Fruit fly (Drosophila melanogaster) whole organism, embryonic: ENCODE results near the gene Gmap.

Experiments
- ATbp ChIP-seq: fragments of 200-800 bp; sonication (Bioruptor generic); optimal IDR thresholded peaks from 2 replicates; lab custom pipeline; 2017; ENCODE audit warnings: missing biosample characterization, mild to moderate bottlenecking, missing genetic modification characterization, missing genetic modification reagents
- B-H2 ChIP-seq: fragments of 200-800 bp; sonication (Bioruptor generic); optimal IDR thresholded peaks from 2 replicates; lab custom pipeline; 2018; ENCODE audit warnings: missing biosample characterization, mild to moderate bottlenecking, missing genetic modification characterization
- Bteb2 ChIP-seq: fragments of 200-800 bp; sonication (Bioruptor generic); optimal IDR thresholded peaks from 2 replicates; lab custom pipeline; 2016; ENCODE audit warnings: missing biosample characterization, missing genetic modification characterization
- CG10366 ChIP-seq: fragments of 200-800 bp; sonication (Bioruptor generic); IDR thresholded peaks from 2 replicates; pipeline ENCODE4 v1.3.6; 2022; ENCODE audit warnings: missing biosample characterization, missing genetic modification characterization
- CG10462 ChIP-seq: fragments of 200-800 bp; sonication (Bioruptor generic); optimal IDR thresholded peaks from 2 replicates; lab custom pipeline; 2016; ENCODE audit warnings: missing biosample characterization, missing genetic modification characterization
- CG10565 ChIP-seq: fragments of 200-800 bp; sonication (Bioruptor generic); optimal IDR thresholded peaks from 3 replicates; lab custom pipeline; 2016; ENCODE audit warnings: missing biosample characterization, mild to moderate bottlenecking, missing genetic modification characterization
- CG11504 ChIP-seq: fragments of 200-800 bp; sonication (Bioruptor generic); optimal IDR thresholded peaks from 3 replicates; lab custom pipeline; 2019; ENCODE audit warnings: missing biosample characterization, mild to moderate bottlenecking, missing genetic modification characterization, moderate library complexity
- CG12391 ChIP-seq: fragments of 200-800 bp; sonication (Bioruptor generic); optimal IDR thresholded peaks from 3 replicates; lab custom pipeline; 2018; ENCODE audit warnings: missing biosample characterization, mild to moderate bottlenecking, missing genetic modification characterization, moderate library complexity
- CG13123 ChIP-seq: fragments of 200-800 bp; sonication (Bioruptor generic); optimal IDR thresholded peaks from 2 replicates; lab custom pipeline; 2016; ENCODE audit warnings: missing biosample characterization, missing genetic modification characterization
- CG13287 ChIP-seq: fragments of 200-800 bp; sonication (Bioruptor generic); IDR thresholded peaks from 2 replicates; pipeline ENCODE4 v1.3.6; 2022; ENCODE audit warnings: missing biosample characterization, missing genetic modification characterization; ENCODE audit not compliant: partially characterized antibody
- CG17328 ChIP-seq: fragments of 200-800 bp; sonication (Bioruptor generic); IDR thresholded peaks from 2 replicates; pipeline ENCODE4 v1.3.6; 2022; ENCODE audit warnings: missing biosample characterization, missing genetic modification characterization
- CG17359 ChIP-seq: fragments of 200-800 bp; sonication (Bioruptor generic); optimal IDR thresholded peaks from 3 replicates; lab custom pipeline; 2018; ENCODE audit warnings: missing biosample characterization, mild to moderate bottlenecking, missing genetic modification characterization, moderate library complexity
- CG18011 ChIP-seq: fragments of 200-800 bp; sonication (Bioruptor generic); optimal IDR thresholded peaks from 2 replicates; lab custom pipeline; 2017; ENCODE audit warnings: missing biosample characterization, missing genetic modification characterization, mild to moderate bottlenecking, moderate library complexity, missing genotype
- CG30020 ChIP-seq: fragments of 200-800 bp; optimal IDR thresholded peaks from 2 replicates; lab custom pipeline; 2019; ENCODE audit warnings: missing biosample characterization, mild to moderate bottlenecking, missing genetic modification characterization, moderate library complexity
- CG31224 ChIP-seq: fragments of 200-800 bp; sonication (Bioruptor generic); IDR thresholded peaks from 2 replicates; pipeline ENCODE4 v1.3.6; 2022; ENCODE audit warnings: missing biosample characterization, missing genetic modification characterization
- CG31365 ChIP-seq: fragments of 200-800 bp; sonication (Bioruptor generic); optimal IDR thresholded peaks from 2 replicates; lab custom pipeline; 2018; ENCODE audit warnings: missing biosample characterization, mild to moderate bottlenecking, missing genetic modification characterization
- CG32772 ChIP-seq: fragments of 200-800 bp; sonication (Bioruptor generic); IDR thresholded peaks from 2 replicates; pipeline ENCODE4 v1.3.6; 2022; ENCODE audit warnings: missing biosample characterization, missing genetic modification characterization
- CG3838 ChIP-seq: fragments of 200-800 bp; sonication (Bioruptor generic); optimal IDR thresholded peaks from 3 replicates; lab custom pipeline; 2016; ENCODE audit warnings: missing biosample characterization, missing genetic modification characterization
- CG5245 ChIP-seq: fragments of 200-800 bp; sonication (Bioruptor generic); optimal IDR thresholded peaks from 3 replicates; lab custom pipeline; 2016; ENCODE audit warnings: missing biosample characterization, missing genetic modification characterization
- CG5953 ChIP-seq: fragments of 200-800 bp; sonication (Bioruptor generic); IDR thresholded peaks from 2 replicates; pipeline ENCODE4 v1.3.6; 2022; ENCODE audit warnings: missing biosample characterization, missing genetic modification characterization
- CG6765 ChIP-seq: fragments of 200-800 bp; sonication (Bioruptor generic); optimal IDR thresholded peaks from 3 replicates; lab custom pipeline; 2017; ENCODE audit warnings: missing biosample characterization, mild to moderate bottlenecking, missing genetic modification characterization
- CG7928 ChIP-seq: fragments of 200-800 bp; sonication (Bioruptor generic); optimal IDR thresholded peaks from 2 replicates; lab custom pipeline; 2017; ENCODE audit warnings: missing biosample characterization, mild to moderate bottlenecking, missing genetic modification characterization
- CG8388 ChIP-seq: fragments of 200-800 bp; sonication (Bioruptor generic); optimal IDR thresholded peaks from 2 replicates; lab custom pipeline; 2019; ENCODE audit warnings: missing biosample characterization, mild to moderate bottlenecking, missing genetic modification characterization, moderate library complexity
- CG9437 ChIP-seq: fragments of 200-800 bp; sonication (Bioruptor generic); optimal IDR thresholded peaks from 2 replicates; lab custom pipeline; 2018; ENCODE audit warnings: missing biosample characterization, mild to moderate bottlenecking, missing genetic modification characterization
- CkIIα-i1 ChIP-seq: fragments of 200-800 bp; sonication (Bioruptor generic); IDR thresholded peaks from 2 replicates; pipeline ENCODE4 v1.3.6; 2022; ENCODE audit warnings: missing biosample characterization, missing genetic modification characterization
- D19A ChIP-seq: fragments of 200-800 bp; optimal IDR thresholded peaks from 3 replicates; lab custom pipeline; 2019; ENCODE audit warnings: missing biosample characterization, mild to moderate bottlenecking, missing genetic modification characterization, moderate library complexity
- Elba2 ChIP-seq: fragments of 200-800 bp; sonication (Bioruptor generic); optimal IDR thresholded peaks from 3 replicates; lab custom pipeline; 2016; ENCODE audit warnings: missing biosample characterization, missing genetic modification characterization
- HmgD ChIP-seq: fragments of 200-800 bp; sonication (Bioruptor generic); optimal IDR thresholded peaks from 3 replicates; lab custom pipeline; 2016; ENCODE audit warnings: missing biosample characterization, missing genetic modification characterization
- MTF-1 ChIP-seq: fragments of 200-800 bp; sonication (Bioruptor generic); optimal IDR thresholded peaks from 2 replicates; lab custom pipeline; 2018; ENCODE audit warnings: missing biosample characterization, mild to moderate bottlenecking, missing genetic modification characterization, borderline replicate concordance
- NfI ChIP-seq: fragments of 200-800 bp; sonication (Bioruptor generic); optimal IDR thresholded peaks from 3 replicates; lab custom pipeline; 2018; ENCODE audit warnings: missing biosample characterization, mild to moderate bottlenecking, missing genetic modification characterization, moderate library complexity
- Ptx1 ChIP-seq: fragments of 200-800 bp; sonication (Bioruptor generic); IDR thresholded peaks from 2 replicates; pipeline ENCODE4 v1.3.6; 2022; ENCODE audit warnings: missing biosample characterization, missing genetic modification characterization
- Rx ChIP-seq: fragments of 200-800 bp; sonication (Bioruptor generic); IDR thresholded peaks from 2 replicates; pipeline ENCODE4 v1.3.6; 2022; ENCODE audit warnings: missing biosample characterization, missing genetic modification characterization
- Sry-δ ChIP-seq: fragments of 200-800 bp; sonication (Bioruptor generic); optimal IDR thresholded peaks from 2 replicates; lab custom pipeline; 2016; ENCODE audit warnings: missing biosample characterization, missing genetic modification characterization
- Trl ChIP-seq, 3 experiments: fragments of >200 bp in 2 of 3; fragments of 200-800 bp in 1 of 3; sonication (Bioruptor generic) in 1 of 3; optimal IDR thresholded peaks; 2 replicates in 1 of 3; 3 replicates in 2 of 3; lab custom pipeline; 2016 to 2017; ENCODE audit warnings: missing biosample characterization in 1 of 3, missing genetic modification characterization in 1 of 3
- Vsx1 ChIP-seq: fragments of 200-800 bp; sonication (Bioruptor generic); optimal IDR thresholded peaks from 2 replicates; lab custom pipeline; 2017; ENCODE audit warnings: missing biosample characterization, mild to moderate bottlenecking, missing genetic modification characterization, missing genetic modification reagents
- ab ChIP-seq: fragments of 200-800 bp; sonication (Bioruptor generic); optimal IDR thresholded peaks from 2 replicates; lab custom pipeline; 2016; ENCODE audit warnings: missing biosample characterization, missing genetic modification characterization
- chm ChIP-seq: fragments of 200-800 bp; sonication (Bioruptor generic); IDR thresholded peaks from 2 replicates; pipeline ENCODE4 v1.3.6; 2022; ENCODE audit warnings: missing biosample characterization, missing genetic modification characterization
- dysf ChIP-seq: fragments of 200-800 bp; sonication (Bioruptor generic); IDR thresholded peaks from 3 replicates; pipeline ENCODE4 v1.3.6; 2022; ENCODE audit warnings: missing biosample characterization, missing genetic modification characterization
- ems ChIP-seq: fragments of 200-800 bp; sonication (Bioruptor generic); optimal IDR thresholded peaks from 3 replicates; lab custom pipeline; 2016; ENCODE audit warnings: missing biosample characterization, missing genetic modification characterization
- en ChIP-seq: fragments of 200-800 bp; sonication (Bioruptor generic); optimal IDR thresholded peaks from 2 replicates; lab custom pipeline; 2016; ENCODE audit warnings: missing biosample characterization, missing genetic modification characterization
- ewg ChIP-seq: fragments of 200-800 bp; sonication (Bioruptor generic); optimal IDR thresholded peaks from 3 replicates; lab custom pipeline; 2017; ENCODE audit warnings: mild to moderate bottlenecking, missing biosample characterization, missing genetic modification reagents, missing genetic modification characterization
- gce ChIP-seq: fragments of 200-800 bp; sonication (Bioruptor generic); IDR thresholded peaks from 3 replicates; pipeline ENCODE4 v1.3.6; 2022; ENCODE audit warnings: missing biosample characterization, missing genetic modification characterization
- gro ChIP-seq: fragments of 200-800 bp; sonication (Bioruptor generic); optimal IDR thresholded peaks from 2 replicates; lab custom pipeline; 2016; ENCODE audit warnings: missing biosample characterization, missing genetic modification characterization
- her ChIP-seq: fragments of 200-800 bp; sonication (Bioruptor generic); optimal IDR thresholded peaks from 2 replicates; lab custom pipeline; 2016; ENCODE audit warnings: missing biosample characterization, missing genetic modification characterization
- lilli ChIP-seq: fragments of 200-800 bp; sonication (Bioruptor generic); optimal IDR thresholded peaks from 3 replicates; lab custom pipeline; 2016; ENCODE audit warnings: missing biosample characterization, missing genetic modification characterization
- nau ChIP-seq: fragments of 200-800 bp; sonication (Bioruptor generic); optimal IDR thresholded peaks from 3 replicates; lab custom pipeline; 2017; ENCODE audit warnings: missing biosample characterization, mild to moderate bottlenecking, missing genetic modification characterization, missing genetic modification reagents
- psq ChIP-seq: fragments of 200-800 bp; sonication (Bioruptor generic); optimal IDR thresholded peaks from 2 replicates; lab custom pipeline; 2017; ENCODE audit warnings: missing biosample characterization, missing genetic modification characterization
- ro ChIP-seq: fragments of 200-800 bp; sonication (Bioruptor generic); IDR thresholded peaks from 2 replicates; pipeline ENCODE4 v1.3.6; 2022; ENCODE audit warnings: missing biosample characterization, missing genetic modification characterization
- shn ChIP-seq: fragments of 200-800 bp; sonication (Bioruptor generic); optimal IDR thresholded peaks from 3 replicates; lab custom pipeline; 2016; ENCODE audit warnings: missing biosample characterization, missing genetic modification characterization
- slp2 ChIP-seq: fragments of 200-800 bp; sonication (Bioruptor generic); optimal IDR thresholded peaks from 2 replicates; lab custom pipeline; 2016; ENCODE audit warnings: missing biosample characterization, missing genetic modification characterization
- vvl ChIP-seq: fragments of 200-800 bp; sonication (Bioruptor generic); IDR thresholded peaks from 2 replicates; pipeline ENCODE4 v1.3.6; 2022; ENCODE audit warnings: missing biosample characterization, missing genetic modification characterization
- wdn ChIP-seq: fragments of 200-800 bp; sonication (Bioruptor generic); IDR thresholded peaks from 2 replicates; pipeline ENCODE4 v1.3.6; 2022; ENCODE audit warnings: missing biosample characterization, missing genetic modification characterization
- zfh1 ChIP-seq: fragments of 200-800 bp; sonication (Bioruptor generic); IDR thresholded peaks from 3 replicates; pipeline ENCODE4 v1.3.6; 2022; ENCODE audit warnings: missing biosample characterization, missing genetic modification characterization

Gene Gmap

DNA sequence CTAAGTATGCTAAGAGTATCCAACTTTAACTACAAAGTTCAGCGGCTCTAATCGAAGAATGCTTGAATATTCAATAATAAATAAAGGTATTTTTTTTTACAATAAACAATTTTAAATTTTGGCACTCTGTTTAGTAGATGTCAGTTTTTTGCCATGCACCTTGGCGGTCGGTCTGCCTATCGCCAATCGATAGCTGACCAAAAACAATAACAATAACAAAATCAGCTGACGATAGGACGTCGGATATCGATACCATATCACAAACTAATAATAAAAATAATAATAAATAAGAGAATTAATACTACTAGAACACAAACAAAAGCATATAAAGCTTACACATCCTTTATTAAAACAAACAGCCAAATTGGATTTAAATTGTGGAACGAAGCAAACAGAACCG, at the start of gene Gmap (continued):
- TF ChIP-seq HmgD: no peak
- no peak for TF ChIP-seq MTF-1 (GFP tag; lab: Kevin White, UChicago)
- TF ChIP-seq CG5953: no peak
- no peak for TF ChIP-seq chm (GFP tag; lab: Robert Waterston, UW)
- no peak for TF ChIP-seq Elba2 (GFP tag; lab: Kevin White, UChicago)
- TF ChIP-seq D19A: no peak
- no peak for TF ChIP-seq dysf (GFP tag; lab: Robert Waterston, UW)
- TF ChIP-seq CG8388 (GFP tag; lab: Kevin White, UChicago): no peak
- TF ChIP-seq NfI (GFP tag; lab: Kevin White, UChicago): no peak
- TF ChIP-seq zfh1 (GFP tag; lab: Robert Waterston, UW): no peak
- no peak for TF ChIP-seq vvl (GFP tag; lab: Robert Waterston, UW)
- TF ChIP-seq Trl (optimal IDR thresholded peaks at IDR 0.05; lab: Kevin White, UChicago): no peak
- TF ChIP-seq Trl (GFP tag; optimal IDR thresholded peaks at IDR 0.05; lab: Kevin White, UChicago): no peak
- no peak for TF ChIP-seq gro (GFP tag; lab: Kevin White, UChicago)
- no peak for TF ChIP-seq CG32772 (GFP tag; lab: Robert Waterston, UW)
- no peak for TF ChIP-seq CG5245
- TF ChIP-seq CkIIα-i1 (GFP tag; lab: Robert Waterston, UW): no peak
- no peak for TF ChIP-seq ro (GFP tag; lab: Robert Waterston, UW)
- TF ChIP-seq slp2 (GFP tag; lab: Kevin White, UChicago): no peak
- TF ChIP-seq psq: no peak
- no peak for TF ChIP-seq Rx (GFP tag; lab: Robert Waterston, UW)
- TF ChIP-seq Sry-δ (GFP tag; lab: Kevin White, UChicago): peak; percentile 29
- TF ChIP-seq shn: no peak
- TF ChIP-seq en (GFP tag; lab: Kevin White, UChicago): no peak
- no peak for TF ChIP-seq CG9437 (GFP tag; lab: Kevin White, UChicago)
- TF ChIP-seq CG12391 (tag; lab: Kevin White, UChicago): no peak
- no peak for TF ChIP-seq Ptx1 (GFP tag; lab: Robert Waterston, UW)
- TF ChIP-seq CG31365 (tag; lab: Kevin White, UChicago): no peak
- no peak for TF ChIP-seq CG6765 (GFP tag; lab: Kevin White, UChicago)
- TF ChIP-seq CG3838 (GFP tag; lab: Kevin White, UChicago): no peak
- no peak for TF ChIP-seq wdn
- no peak for TF ChIP-seq ab (GFP tag; lab: Kevin White, UChicago)
- no peak for TF ChIP-seq her (GFP tag; lab: Kevin White, UChicago)
- no peak for TF ChIP-seq Bteb2 (GFP tag; lab: Kevin White, UChicago)
- TF ChIP-seq lilli: no peak
- no peak for TF ChIP-seq nau (GFP tag; lab: Kevin White, UChicago)
- no peak for TF ChIP-seq CG10565 (GFP tag; lab: Kevin White, UChicago)
- no peak for TF ChIP-seq Vsx1 (GFP tag; lab: Kevin White, UChicago)
- TF ChIP-seq CG13123 (GFP tag; lab: Kevin White, UChicago): no peak
- TF ChIP-seq CG10366 (GFP tag; lab: Robert Waterston, UW): no peak
- no peak for TF ChIP-seq CG17328 (GFP tag; lab: Robert Waterston, UW)
- TF ChIP-seq CG10462: no peak
- peak; percentile 97 for TF ChIP-seq CG18011 (GFP tag; lab: Kevin White, UChicago)
- TF ChIP-seq B-H2: no peak
- TF ChIP-seq ewg (GFP tag; lab: Kevin White, UChicago): no peak
- TF ChIP-seq CG7928 (GFP tag; lab: Kevin White, UChicago): no peak
- TF ChIP-seq CG17359: no peak
- TF ChIP-seq gce (GFP tag; lab: Robert Waterston, UW): no peak
- TF ChIP-seq ATbp: no peak
- no peak for TF ChIP-seq CG31224 (GFP tag; lab: Robert Waterston, UW)
- peak; percentile 81 for TF ChIP-seq CG13287 (GFP tag; lab: Robert Waterston, UW)
- TF ChIP-seq CG30020: no peak
- TF ChIP-seq ems (GFP tag; lab: Kevin White, UChicago): no peak
- TF ChIP-seq CG11504 (tag; lab: Kevin White, UChicago): no peak
